Fruit fly (Drosophila melanogaster): Measurements from ENCODE around the gene PH4alphaNE2.

The PH4alphaNE2 gene

DNA sequence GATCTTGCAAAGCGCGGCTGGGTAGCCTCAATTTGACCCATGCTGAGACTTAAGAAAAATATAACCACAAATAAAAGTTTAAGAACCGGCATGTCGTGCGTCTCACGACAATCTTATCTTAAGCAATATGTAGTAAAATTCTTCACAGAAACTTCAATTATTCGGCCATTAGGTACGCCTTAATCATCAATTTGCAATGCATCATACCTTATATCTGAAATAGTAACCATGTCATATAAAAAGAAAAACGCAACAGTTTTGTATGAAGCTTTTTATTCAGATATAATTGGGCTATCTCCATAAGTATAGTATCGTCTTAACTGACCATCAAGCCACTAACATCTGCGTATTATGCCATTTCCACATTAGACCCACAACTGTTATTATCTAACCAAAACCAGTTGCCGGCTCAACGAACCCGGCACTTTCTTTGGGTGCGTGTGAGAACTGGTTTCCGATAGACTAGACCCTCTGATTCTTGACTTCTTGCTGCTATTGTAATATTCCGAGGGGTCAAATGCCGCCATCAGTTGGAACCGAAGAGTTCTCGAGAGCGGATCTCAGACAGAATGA, 2.3 kb upstream of the PH4alphaNE2 start, which contains the start of the genes CG31524 and CG9698:
Gene CG31524 (minus strand): TSS at position 101 of the 573 bp plus-strand sequence.
Gene CG9698 (plus strand): TSS at position 523 of the 573 bp plus-strand sequence.
- TF ChIP-seq toe (GFP tag; optimal IDR thresholded peaks at IDR 0.05) = no peak
- TF ChIP-seq tj (GFP tag; optimal IDR thresholded peaks at IDR 0.05) = no peak
- TF ChIP-seq CG11617 (GFP tag; optimal IDR thresholded peaks at IDR 0.05) = no peak
- TF ChIP-seq CG1620 (GFP tag; optimal IDR thresholded peaks at IDR 0.05) = no peak
- no peak for TF ChIP-seq CG12768 (GFP tag; optimal IDR thresholded peaks at IDR 0.05)
- TF ChIP-seq CG7101 (tag; optimal IDR thresholded peaks at IDR 0.05) = no peak
- TF ChIP-seq Mnt (GFP tag; optimal IDR thresholded peaks at IDR 0.05) = no peak
- no peak for TF ChIP-seq Crg-1 (GFP tag; optimal IDR thresholded peaks at IDR 0.05)
- no peak for TF ChIP-seq CG14711 (tag; optimal IDR thresholded peaks at IDR 0.05)
- no peak for TF ChIP-seq CG5204 (GFP tag; optimal IDR thresholded peaks at IDR 0.05)

DNA sequence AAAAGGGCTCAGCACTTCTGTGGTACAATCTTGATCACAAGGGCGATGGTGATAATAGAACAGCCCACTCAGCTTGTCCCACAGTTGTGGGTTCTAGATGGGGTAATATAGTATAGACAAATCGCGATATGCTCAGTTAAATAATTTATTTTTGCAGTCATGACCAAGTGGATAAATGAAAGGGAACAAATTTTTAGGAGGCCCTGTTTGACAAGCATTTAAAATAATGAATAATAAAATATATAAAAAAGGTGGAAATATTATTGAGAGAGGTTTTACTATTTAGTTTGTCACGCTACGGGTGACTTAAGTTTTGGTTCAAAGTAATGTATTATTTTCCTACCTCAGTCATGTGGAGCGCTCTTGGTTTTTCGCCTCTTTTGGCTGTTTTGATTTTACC, 4.3 kb downstream of the PH4alphaNE2 start, which contains the start of gene CG34041:
Gene CG34041 (plus strand): TSS at position 301 of the 400 bp plus-strand sequence.
- no peak for TF ChIP-seq CG1620 (GFP tag; optimal IDR thresholded peaks at IDR 0.05)
- no peak for TF ChIP-seq Mnt (GFP tag; optimal IDR thresholded peaks at IDR 0.05)
- TF ChIP-seq Clk (GFP tag; optimal IDR thresholded peaks at IDR 0.05) = no peak
- no peak for TF ChIP-seq CG11617 (GFP tag; optimal IDR thresholded peaks at IDR 0.05)
- no peak for TF ChIP-seq cnc (optimal IDR thresholded peaks at IDR 0.05)
- no peak for TF ChIP-seq ovo (GFP tag; optimal IDR thresholded peaks at IDR 0.05)
- TF ChIP-seq Hr96 (GFP tag; optimal IDR thresholded peaks at IDR 0.05) = no peak
- TF ChIP-seq pad (GFP tag; optimal IDR thresholded peaks at IDR 0.05) = no peak
- TF ChIP-seq toe (GFP tag; optimal IDR thresholded peaks at IDR 0.05) = no peak
- TF ChIP-seq cic (GFP tag; optimal IDR thresholded peaks at IDR 0.05) = no peak
- no peak for TF ChIP-seq CG7045 (GFP tag; optimal IDR thresholded peaks at IDR 0.05)
- no peak for TF ChIP-seq kay (GFP tag; ENCODE audit: borderline replicate concordance)
- no peak for TF ChIP-seq Crg-1 (GFP tag; optimal IDR thresholded peaks at IDR 0.05)
- TF ChIP-seq CG12768 (GFP tag; optimal IDR thresholded peaks at IDR 0.05) = no peak
- no peak for TF ChIP-seq CG5204 (GFP tag; optimal IDR thresholded peaks at IDR 0.05)
- no peak for TF ChIP-seq CG33017 (tag; optimal IDR thresholded peaks at IDR 0.05)
- TF ChIP-seq CG14711 (tag; optimal IDR thresholded peaks at IDR 0.05) = no peak
- no peak for TF ChIP-seq CG7101 (tag; optimal IDR thresholded peaks at IDR 0.05)
- TF ChIP-seq tj (GFP tag; optimal IDR thresholded peaks at IDR 0.05) = no peak

DNA sequence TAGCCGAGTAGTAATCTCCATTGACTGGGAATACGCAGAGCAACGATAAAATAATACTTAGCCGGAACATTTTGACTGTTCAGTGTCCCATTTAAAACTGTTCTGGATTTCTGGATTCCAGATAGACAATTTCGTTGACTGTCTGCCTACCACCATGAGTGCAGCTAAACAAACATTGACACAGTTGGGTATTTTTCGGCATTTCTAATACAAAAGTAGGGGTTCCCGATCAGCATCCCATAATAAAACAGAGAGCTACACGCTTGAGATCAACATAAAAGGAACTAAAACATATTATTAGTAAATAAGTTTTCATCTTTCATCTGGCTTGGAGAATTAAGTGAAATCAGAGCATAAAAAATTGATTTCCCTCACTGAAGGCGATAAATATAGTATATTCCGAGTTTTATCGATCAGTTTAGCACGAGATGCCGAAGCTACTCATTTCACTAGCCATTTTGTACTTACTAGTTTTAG, 6.4 kb downstream of the PH4alphaNE2 start, which contains the start of the genes PH4alphaSG1 and CG15539:
Gene PH4alphaSG1 (minus strand): TSS at position 101 of the 477 bp plus-strand sequence.
Gene CG15539 (plus strand): TSS at position 427 of the 477 bp plus-strand sequence.
- TF ChIP-seq Hr96 (GFP tag; optimal IDR thresholded peaks at IDR 0.05) = no peak
- TF ChIP-seq ovo (GFP tag; optimal IDR thresholded peaks at IDR 0.05) = no peak

DNA sequence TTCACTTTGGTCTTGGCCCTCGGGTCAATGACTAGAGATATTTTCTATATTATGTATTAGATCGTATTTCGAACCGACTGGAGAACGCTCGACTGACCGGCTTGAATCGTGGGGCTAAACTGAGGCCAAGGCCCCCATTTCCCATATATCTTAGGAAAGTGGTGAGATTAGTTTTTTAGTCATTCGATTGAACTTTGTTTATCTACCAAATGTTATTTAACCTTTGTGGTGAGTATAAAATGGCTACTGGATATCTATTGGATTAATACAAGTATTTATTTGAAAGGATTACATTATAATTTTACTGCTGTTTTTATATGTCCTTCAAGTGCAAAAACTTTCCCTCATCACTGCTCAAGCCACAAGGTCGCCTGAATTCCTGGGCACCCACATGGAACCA, 8.6 kb downstream of the PH4alphaNE2 start, which contains the start of gene CG31371:
Gene CG31371 (minus strand): TSS at position 101 of the 400 bp plus-strand sequence.
- no peak for TF ChIP-seq CG12768 (GFP tag; optimal IDR thresholded peaks at IDR 0.05)
- TF ChIP-seq CG7045 (GFP tag; optimal IDR thresholded peaks at IDR 0.05) = no peak
- no peak for TF ChIP-seq kay (GFP tag; ENCODE audit: borderline replicate concordance)
- TF ChIP-seq Hr96 (GFP tag; optimal IDR thresholded peaks at IDR 0.05) = no peak
- no peak for TF ChIP-seq CG1620 (GFP tag; optimal IDR thresholded peaks at IDR 0.05)
- TF ChIP-seq CG14711 (tag; optimal IDR thresholded peaks at IDR 0.05) = no peak
- TF ChIP-seq Crg-1 (GFP tag; optimal IDR thresholded peaks at IDR 0.05) = no peak
- TF ChIP-seq cnc (optimal IDR thresholded peaks at IDR 0.05) = no peak
- TF ChIP-seq toe (GFP tag; optimal IDR thresholded peaks at IDR 0.05) = no peak
- no peak for TF ChIP-seq CG11617 (GFP tag; optimal IDR thresholded peaks at IDR 0.05)
- no peak for TF ChIP-seq CG7101 (tag; optimal IDR thresholded peaks at IDR 0.05)
- no peak for TF ChIP-seq CG5204 (GFP tag; optimal IDR thresholded peaks at IDR 0.05)
- no peak for TF ChIP-seq tj (GFP tag; optimal IDR thresholded peaks at IDR 0.05)
- TF ChIP-seq pad (GFP tag; optimal IDR thresholded peaks at IDR 0.05) = no peak
- TF ChIP-seq ovo (GFP tag; optimal IDR thresholded peaks at IDR 0.05) = no peak
- no peak for TF ChIP-seq CG33017 (tag; optimal IDR thresholded peaks at IDR 0.05)
- no peak for TF ChIP-seq bab1 (GFP tag; optimal IDR thresholded peaks at IDR 0.05)
- TF ChIP-seq Clk (GFP tag; optimal IDR thresholded peaks at IDR 0.05) = no peak

DNA sequence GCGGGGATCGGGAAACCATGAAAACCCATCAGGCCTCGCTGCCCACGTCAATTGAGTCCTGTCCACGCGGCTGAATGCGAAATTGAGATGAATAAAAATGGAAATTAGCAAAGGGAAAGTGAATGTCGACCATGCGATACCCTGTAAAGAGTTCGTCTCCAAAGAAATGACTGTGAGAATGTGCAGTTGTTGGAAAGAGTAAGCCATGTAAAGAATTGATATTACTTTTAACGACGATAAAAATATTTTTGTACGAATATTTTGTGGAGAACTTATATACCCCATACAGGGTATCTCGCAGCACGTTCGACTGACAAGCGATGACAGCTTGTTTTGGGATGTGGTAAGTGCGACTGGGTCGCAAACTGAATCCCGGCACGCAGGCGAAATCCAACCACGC, 10.8 kb downstream of the PH4alphaNE2 start:
- TF ChIP-seq CG7045 (GFP tag; optimal IDR thresholded peaks at IDR 0.05) = no peak
- no peak for TF ChIP-seq CG14711 (tag; optimal IDR thresholded peaks at IDR 0.05)
- TF ChIP-seq pad (GFP tag; optimal IDR thresholded peaks at IDR 0.05) = no peak
- TF ChIP-seq CG1620 (GFP tag; optimal IDR thresholded peaks at IDR 0.05) = no peak
- TF ChIP-seq CG33017 (tag; optimal IDR thresholded peaks at IDR 0.05) = no peak
- no peak for TF ChIP-seq Hr96 (GFP tag; optimal IDR thresholded peaks at IDR 0.05)
- TF ChIP-seq CG11617 (GFP tag; optimal IDR thresholded peaks at IDR 0.05) = no peak
- TF ChIP-seq Mnt (GFP tag; optimal IDR thresholded peaks at IDR 0.05) = no peak
- TF ChIP-seq toe (GFP tag; optimal IDR thresholded peaks at IDR 0.05) = no peak
- no peak for TF ChIP-seq Clk (GFP tag; optimal IDR thresholded peaks at IDR 0.05)
- TF ChIP-seq ovo (GFP tag; optimal IDR thresholded peaks at IDR 0.05) = no peak
- no peak for TF ChIP-seq bab1 (GFP tag; optimal IDR thresholded peaks at IDR 0.05)

DNA sequence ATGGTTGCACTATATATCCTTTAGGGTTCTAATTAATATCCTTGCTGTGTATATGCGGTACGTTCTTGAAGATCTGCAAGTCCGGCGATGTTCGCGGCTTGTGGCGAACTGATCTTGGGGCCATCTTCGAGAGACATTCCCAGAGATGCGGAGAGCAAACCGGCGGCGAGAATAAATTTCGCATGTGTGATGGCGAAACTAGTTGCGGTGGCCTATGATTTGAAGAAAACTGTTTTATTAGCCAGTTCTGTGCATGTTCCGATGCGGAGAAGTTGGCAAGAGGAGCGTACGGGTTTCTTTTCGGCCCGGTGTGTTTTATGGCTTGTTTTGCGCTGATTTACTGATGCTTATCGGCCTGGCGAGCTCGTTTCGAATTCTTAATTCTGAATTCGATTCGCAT, 11.8 kb downstream of the PH4alphaNE2 start, which contains the start of gene PH4alphaNE1:
Gene PH4alphaNE1 (minus strand): TSS at position 101 of the 400 bp plus-strand sequence.
- TF ChIP-seq CG11617 (GFP tag; optimal IDR thresholded peaks at IDR 0.05) = no peak
- TF ChIP-seq CG14711 (tag; optimal IDR thresholded peaks at IDR 0.05) = no peak
